Worm (Caenorhabditis elegans) whole organism, mixed stage, embryonic: ENCODE results near the gene aip-1.
A peak's percentile ranks its signal among the peaks of the same experiment; 100 is the strongest.

Experiments used
- M03D4.4 ChIP-seq: sonication (generic microtip); optimal IDR thresholded peaks from 2 replicates; lab custom pipeline; 2017; ENCODE audit warnings: mild to moderate bottlenecking, missing genetic modification characterization, missing compliant biosample characterization
- bed-3 ChIP-seq: fragments of 200-800 bp; sonication (Bioruptor generic); optimal IDR thresholded peaks from 3 replicates; lab custom pipeline; 2018; ENCODE audit warnings: mild to moderate bottlenecking, missing genetic modification characterization, moderate library complexity, missing compliant biosample characterization
- blmp-1 ChIP-seq: fragments of 150-350 bp; optimal IDR thresholded peaks from 2 replicates; lab custom pipeline; 2014; ENCODE audit warnings: missing biosample characterization, missing genetic modification characterization
- ceh-39 ChIP-seq: fragments of 150-350 bp; optimal IDR thresholded peaks from 2 replicates; lab custom pipeline; 2014; ENCODE audit warnings: missing biosample characterization, missing genetic modification characterization
- ceh-43 ChIP-seq: fragments of 200-800 bp; sonication (Bioruptor generic); optimal IDR thresholded peaks from 2 replicates; lab custom pipeline; 2018; ENCODE audit warnings: mild to moderate bottlenecking, missing genetic modification characterization, moderate library complexity, missing compliant biosample characterization
- ceh-83 ChIP-seq: fragments of 200-800 bp; sonication (Bioruptor generic); optimal IDR thresholded peaks from 2 replicates; lab custom pipeline; 2018; ENCODE audit warnings: mild to moderate bottlenecking, missing genetic modification characterization, missing compliant biosample characterization
- ces-1 ChIP-seq: fragments of 150-350 bp; optimal IDR thresholded peaks from 2 replicates; lab custom pipeline; 2014; ENCODE audit warnings: missing biosample characterization, missing genetic modification reagents, missing genetic modification characterization
- drap-1 ChIP-seq: fragments of 200-800 bp; sonication (Bioruptor generic); optimal IDR thresholded peaks from 3 replicates; lab custom pipeline; 2018; ENCODE audit warnings: mild to moderate bottlenecking, missing genetic modification characterization, missing compliant biosample characterization
- elt-1 ChIP-seq: sonication (generic microtip); optimal IDR thresholded peaks from 2 replicates; lab custom pipeline; 2017; ENCODE audit warnings: missing genetic modification characterization, mild to moderate bottlenecking, missing compliant biosample characterization, antibody characterized with exemption, moderate library complexity, borderline replicate concordance; ENCODE audit not compliant: insufficient read depth
- elt-3 ChIP-seq: fragments of 150-350 bp; optimal IDR thresholded peaks from 2 replicates; lab custom pipeline; 2014; ENCODE audit warnings: missing biosample characterization, missing genetic modification characterization
- flh-1 ChIP-seq: fragments of 200-800 bp; sonication (Bioruptor generic); optimal IDR thresholded peaks from 2 replicates; lab custom pipeline; 2018; ENCODE audit warnings: mild to moderate bottlenecking, missing genetic modification characterization, moderate library complexity, missing compliant biosample characterization
- ham-2 ChIP-seq: fragments of 200-800 bp; sonication (Bioruptor generic); optimal IDR thresholded peaks from 2 replicates; lab custom pipeline; 2018; ENCODE audit warnings: mild to moderate bottlenecking, missing genetic modification characterization, missing compliant biosample characterization
- hlh-1 ChIP-seq: fragments of 150-350 bp; optimal IDR thresholded peaks from 2 replicates; lab custom pipeline; 2014; ENCODE audit warnings: missing biosample characterization, missing genetic modification reagents, missing genetic modification characterization
- lin-13 ChIP-seq: fragments of 150-350 bp; optimal IDR thresholded peaks from 2 replicates; lab custom pipeline; 2014; ENCODE audit warnings: missing biosample characterization, missing genetic modification characterization
- lin-32 ChIP-seq: fragments of 200-800 bp; sonication (Bioruptor generic); optimal IDR thresholded peaks from 2 replicates; lab custom pipeline; 2018; ENCODE audit warnings: mild to moderate bottlenecking, missing genetic modification characterization, missing compliant biosample characterization
- mab-5 ChIP-seq: fragments of 150-350 bp; optimal IDR thresholded peaks from 2 replicates; lab custom pipeline; 2014; ENCODE audit warnings: missing biosample characterization, missing genetic modification characterization
- mep-1 ChIP-seq: fragments of 150-350 bp; optimal IDR thresholded peaks from 2 replicates; lab custom pipeline; 2017; ENCODE audit warnings: missing biosample characterization, missing genetic modification reagents, missing genetic modification characterization, inconsistent platforms
- mls-2 ChIP-seq: sonication (generic microtip); optimal IDR thresholded peaks from 2 replicates; lab custom pipeline; 2016; ENCODE audit warnings: mild to moderate bottlenecking, missing genetic modification characterization, moderate library complexity, missing compliant biosample characterization
- nhr-12 ChIP-seq: fragments of 150-350 bp; optimal IDR thresholded peaks from 2 replicates; lab custom pipeline; 2014; ENCODE audit warnings: missing biosample characterization, missing genetic modification characterization
- nhr-2 ChIP-seq: fragments of 150-350 bp; optimal IDR thresholded peaks from 2 replicates; lab custom pipeline; 2014; ENCODE audit warnings: missing biosample characterization, missing genetic modification characterization
- nhr-237 ChIP-seq: fragments of 150-350 bp; optimal IDR thresholded peaks from 2 replicates; lab custom pipeline; 2014; ENCODE audit warnings: missing biosample characterization, missing genetic modification characterization
- nhr-28 ChIP-seq: fragments of 150-350 bp; optimal IDR thresholded peaks from 2 replicates; lab custom pipeline; 2014; ENCODE audit warnings: missing biosample characterization, missing genetic modification characterization
- nhr-76 ChIP-seq: sonication (generic microtip); optimal IDR thresholded peaks from 2 replicates; lab custom pipeline; 2017; ENCODE audit warnings: missing biosample characterization, missing genetic modification characterization
- pha-4 ChIP-seq: fragments of 150-350 bp; optimal IDR thresholded peaks from 2 replicates; lab custom pipeline; 2018; ENCODE audit warnings: missing biosample characterization, missing genetic modification reagents, missing genetic modification characterization
- snpc-4 ChIP-seq: fragments of 150-350 bp; optimal IDR thresholded peaks from 2 replicates; lab custom pipeline; 2014; ENCODE audit warnings: missing biosample characterization, missing genetic modification characterization
- sptf-1 ChIP-seq: sonication (generic microtip); optimal IDR thresholded peaks from 2 replicates; lab custom pipeline; 2017; ENCODE audit warnings: mild to moderate bottlenecking, missing genetic modification characterization, moderate library complexity, missing compliant biosample characterization
- tbx-8 ChIP-seq: fragments of 200-800 bp; sonication (Bioruptor generic); optimal IDR thresholded peaks from 2 replicates; lab custom pipeline; 2018; ENCODE audit warnings: mild to moderate bottlenecking, missing genetic modification characterization, moderate library complexity, missing compliant biosample characterization
- unc-120 ChIP-seq: sonication (generic microtip); optimal IDR thresholded peaks from 2 replicates; lab custom pipeline; 2017; ENCODE audit warnings: missing genetic modification characterization, missing compliant biosample characterization; ENCODE audit not compliant: poor library complexity, severe bottlenecking
- unc-39 ChIP-seq: fragments of 150-350 bp; optimal IDR thresholded peaks from 2 replicates; lab custom pipeline; 2014; ENCODE audit warnings: missing biosample characterization, missing genetic modification characterization
- unc-62 ChIP-seq: fragments of 150-350 bp; optimal IDR thresholded peaks from 2 replicates; lab custom pipeline; 2014; ENCODE audit warnings: missing biosample characterization, missing genetic modification reagents, missing genetic modification characterization
- zip-8 ChIP-seq: fragments of 150-350 bp; optimal IDR thresholded peaks from 2 replicates; lab custom pipeline; 2014; ENCODE audit warnings: missing biosample characterization, missing genetic modification characterization
- ztf-11 ChIP-seq: fragments of 150-350 bp; optimal IDR thresholded peaks from 2 replicates; lab custom pipeline; 2014; ENCODE audit warnings: missing biosample characterization, missing genetic modification characterization

Gene aip-1

ce11 chrV:14003587-14004156 lies 8.5 kb upstream of the aip-1 start:
- TF ChIP-seq elt-3 (no peak), ces-1 (peak; percentile 32)

- no peak for TF ChIP-seq pha-4 (tag; lab: Kevin White, UChicago)
- TF ChIP-seq hlh-1 (tag; lab: Kevin White, UChicago), result peak; percentile 45
- no peak for TF ChIP-seq bed-3 (GFP tag; lab: Kevin White, UChicago)
- TF ChIP-seq nhr-2 (tag; lab: Kevin White, UChicago), result no peak
- TF ChIP-seq unc-39 (tag; lab: Kevin White, UChicago), result no peak
- no peak for TF ChIP-seq ham-2 (GFP tag; lab: Kevin White, UChicago)
- peak; percentile 56 for TF ChIP-seq ces-1
- TF ChIP-seq elt-3, result no peak
- TF ChIP-seq unc-62, result peak; percentile 18
- TF ChIP-seq unc-120 (tag; lab: Kevin White, UChicago), result peak; percentile 16
- no peak for TF ChIP-seq snpc-4 (tag; lab: Kevin White, UChicago)
- TF ChIP-seq blmp-1 (tag; lab: Kevin White, UChicago), result no peak
- no peak for TF ChIP-seq M03D4.4 (tag; lab: Kevin White, UChicago)
Measured at ce11 chrV:14004342-14004741, 7.8 kb upstream of the aip-1 start.

ce11 chrV:14005812-14006211 lies 6.3 kb upstream of the aip-1 start, which contains the start of gene ric-7:
Gene ric-7 (minus strand): TSS chrV:14005912.
- TF ChIP-seq zip-8 (tag; lab: Kevin White, UChicago), result no peak
- TF ChIP-seq hlh-1 (tag; lab: Kevin White, UChicago), result no peak
- no peak for TF ChIP-seq ces-1
- no peak for TF ChIP-seq mls-2 (tag; lab: Kevin White, UChicago)
- no peak for TF ChIP-seq lin-32 (GFP tag; lab: Kevin White, UChicago)
- no peak for TF ChIP-seq drap-1 (GFP tag; lab: Kevin White, UChicago)
- no peak for TF ChIP-seq nhr-12 (tag; lab: Kevin White, UChicago)
- TF ChIP-seq bed-3 (GFP tag; lab: Kevin White, UChicago), result no peak
- no peak for TF ChIP-seq elt-1 (tag; lab: Kevin White, UChicago)
- TF ChIP-seq pha-4 (tag; lab: Kevin White, UChicago), result no peak
- no peak for TF ChIP-seq blmp-1 (tag; lab: Kevin White, UChicago)
- TF ChIP-seq tbx-8 (GFP tag; lab: Kevin White, UChicago), result no peak
- TF ChIP-seq sptf-1 (tag; lab: Kevin White, UChicago), result no peak
- TF ChIP-seq nhr-237, result no peak
- TF ChIP-seq ceh-83 (GFP tag; lab: Kevin White, UChicago), result no peak
- no peak for TF ChIP-seq nhr-76

ce11 chrV:14006819-14007218 lies 5.3 kb upstream of the aip-1 start:
- TF ChIP-seq ceh-43 (GFP tag; lab: Kevin White, UChicago) (no peak), ham-2 (GFP tag; lab: Kevin White, UChicago) (peak; percentile 21), ces-1 (peak; percentile 1)

ce11 chrV:14008353-14008859 lies 3.7 kb upstream of the aip-1 start:
- no peak for TF ChIP-seq sptf-1 (tag; lab: Kevin White, UChicago)
- TF ChIP-seq lin-13 (tag; lab: Kevin White, UChicago), result no peak
- no peak for TF ChIP-seq nhr-12 (tag; lab: Kevin White, UChicago)
- TF ChIP-seq unc-120 (tag; lab: Kevin White, UChicago), result no peak
- no peak for TF ChIP-seq flh-1 (GFP tag; lab: Kevin White, UChicago)
- no peak for TF ChIP-seq nhr-76

ce11 chrV:14010021-14010420 lies 2.1 kb upstream of the aip-1 start:
- TF ChIP-seq ceh-83 (GFP tag; lab: Kevin White, UChicago) (no peak), M03D4.4 (tag; lab: Kevin White, UChicago) (no peak), ham-2 (GFP tag; lab: Kevin White, UChicago) (no peak), elt-1 (tag; lab: Kevin White, UChicago) (no peak), mab-5 (tag; lab: Kevin White, UChicago) (no peak), sptf-1 (tag; lab: Kevin White, UChicago) (no peak), ceh-39 (no peak), ztf-11 (no peak), zip-8 (tag; lab: Kevin White, UChicago) (no peak), tbx-8 (GFP tag; lab: Kevin White, UChicago) (no peak), flh-1 (GFP tag; lab: Kevin White, UChicago) (no peak), mls-2 (tag; lab: Kevin White, UChicago) (no peak), nhr-76 (no peak), nhr-12 (tag; lab: Kevin White, UChicago) (no peak), unc-39 (tag; lab: Kevin White, UChicago) (no peak), blmp-1 (tag; lab: Kevin White, UChicago) (no peak), nhr-237 (no peak), nhr-28 (tag; lab: Kevin White, UChicago) (no peak), mep-1 (tag; lab: Kevin White, UChicago) (no peak), unc-120 (tag; lab: Kevin White, UChicago) (no peak)
